Worm (Caenorhabditis elegans) whole organism, L2 larva: Measurements from ENCODE around the gene Y32G9A.12.

Experiments used
- C34F6.9 ChIP-seq: fragments of 150-350 bp; optimal IDR thresholded peaks from 2 replicates; lab custom pipeline; 2014; ENCODE audit warnings: missing biosample characterization, missing genetic modification characterization
- F13H6.1 ChIP-seq: sonication (generic microtip); optimal IDR thresholded peaks from 2 replicates; lab custom pipeline; 2016; ENCODE audit warnings: missing genetic modification characterization, missing compliant biosample characterization
- R02D3.7 ChIP-seq: fragments of 150-350 bp; optimal IDR thresholded peaks from 2 replicates; lab custom pipeline; 2014; ENCODE audit warnings: missing biosample characterization, missing genetic modification characterization
- Y55F3AM.14 ChIP-seq: fragments of 200-800 bp; sonication (Bioruptor generic); optimal IDR thresholded peaks from 2 replicates; lab custom pipeline; 2018; ENCODE audit warnings: mild to moderate bottlenecking, missing genetic modification characterization, missing compliant biosample characterization
- ZK546.5 ChIP-seq: sonication (generic microtip); optimal IDR thresholded peaks from 2 replicates; lab custom pipeline; 2017; ENCODE audit warnings: missing biosample characterization, missing genetic modification characterization
- alr-1 ChIP-seq: fragments of 150-350 bp; optimal IDR thresholded peaks from 2 replicates; lab custom pipeline; 2014; ENCODE audit warnings: missing biosample characterization, missing genetic modification characterization
- aly-2 ChIP-seq: fragments of 150-350 bp; optimal IDR thresholded peaks from 2 replicates; lab custom pipeline; 2014; ENCODE audit warnings: missing biosample characterization, missing genetic modification characterization
- ama-1 ChIP-seq: fragments of 150-350 bp; optimal IDR thresholded peaks from 2 replicates; lab custom pipeline; 2018; ENCODE audit warnings: inconsistent platforms
- blmp-1 ChIP-seq: sonication (generic microtip); optimal IDR thresholded peaks from 2 replicates; lab custom pipeline; 2017; ENCODE audit warnings: missing genetic modification characterization, mild to moderate bottlenecking, missing compliant biosample characterization, antibody characterized with exemption, moderate library complexity; ENCODE audit not compliant: insufficient read depth
- ceh-16 ChIP-seq: fragments of 150-350 bp; optimal IDR thresholded peaks from 2 replicates; lab custom pipeline; 2014; ENCODE audit warnings: missing biosample characterization, missing genetic modification characterization
- ceh-82 ChIP-seq: fragments of 150-350 bp; optimal IDR thresholded peaks from 2 replicates; lab custom pipeline; 2014; ENCODE audit warnings: missing biosample characterization, missing genetic modification characterization
- crh-2 ChIP-seq: sonication (generic microtip); optimal IDR thresholded peaks from 2 replicates; lab custom pipeline; 2017; ENCODE audit warnings: missing biosample characterization, missing genetic modification characterization
- dmd-4 ChIP-seq: sonication (generic microtip); optimal IDR thresholded peaks from 2 replicates; lab custom pipeline; 2017; ENCODE audit warnings: missing biosample characterization, missing genetic modification characterization
- fos-1 ChIP-seq: fragments of 150-350 bp; optimal IDR thresholded peaks from 2 replicates; lab custom pipeline; 2014; ENCODE audit warnings: missing biosample characterization, missing genetic modification characterization
- gmeb-1 ChIP-seq: fragments of 150-350 bp; optimal IDR thresholded peaks from 2 replicates; lab custom pipeline; 2014; ENCODE audit warnings: missing biosample characterization, missing genetic modification characterization
- lin-13 ChIP-seq: fragments of 150-350 bp; optimal IDR thresholded peaks from 2 replicates; lab custom pipeline; 2014; ENCODE audit warnings: missing biosample characterization, missing genetic modification reagents, missing genetic modification characterization
- lsy-2 ChIP-seq, 2 experiments: fragments of 150-350 bp in 1 of 2; sonication (generic microtip) in 1 of 2; optimal IDR thresholded peaks; 2 replicates each; lab custom pipeline; 2014 to 2017; ENCODE audit warnings: missing biosample characterization in 2 of 2, missing genetic modification characterization in 2 of 2
- mab-5 ChIP-seq: fragments of 150-350 bp; optimal IDR thresholded peaks from 2 replicates; lab custom pipeline; 2014; ENCODE audit warnings: missing biosample characterization, missing genetic modification characterization
- mbf-1 ChIP-seq: sonication (generic microtip); optimal IDR thresholded peaks from 2 replicates; lab custom pipeline; 2017; ENCODE audit warnings: missing biosample characterization, missing genetic modification characterization
- mdl-1 ChIP-seq, 2 experiments: fragments of 150-350 bp in 1 of 2; sonication (generic microtip) in 1 of 2; optimal IDR thresholded peaks; 2 replicates each; lab custom pipeline; 2017; ENCODE audit warnings: missing biosample characterization in 2 of 2, missing genetic modification characterization in 2 of 2
- nhr-10 ChIP-seq: sonication (generic microtip); optimal IDR thresholded peaks from 2 replicates; lab custom pipeline; 2017; ENCODE audit warnings: missing biosample characterization, missing genetic modification characterization
- nhr-11 ChIP-seq: fragments of 150-350 bp; optimal IDR thresholded peaks from 2 replicates; lab custom pipeline; 2014; ENCODE audit warnings: missing biosample characterization, missing genetic modification characterization
- nhr-129 ChIP-seq: fragments of 150-350 bp; optimal IDR thresholded peaks from 2 replicates; lab custom pipeline; 2014; ENCODE audit warnings: missing biosample characterization, missing genetic modification characterization
- nhr-21 ChIP-seq: fragments of 150-350 bp; optimal IDR thresholded peaks from 2 replicates; lab custom pipeline; 2014; ENCODE audit warnings: missing biosample characterization, missing genetic modification characterization
- nhr-23 ChIP-seq: fragments of 150-350 bp; optimal IDR thresholded peaks from 2 replicates; lab custom pipeline; 2014; ENCODE audit warnings: missing biosample characterization, missing genetic modification reagents, missing genetic modification characterization
- nhr-237 ChIP-seq: fragments of 150-350 bp; optimal IDR thresholded peaks from 2 replicates; lab custom pipeline; 2014; ENCODE audit warnings: missing biosample characterization, missing genetic modification characterization
- nhr-77 ChIP-seq: fragments of 150-350 bp; optimal IDR thresholded peaks from 2 replicates; lab custom pipeline; 2014; ENCODE audit warnings: missing biosample characterization, missing genetic modification characterization
- peb-1 ChIP-seq: fragments of 150-350 bp; optimal IDR thresholded peaks from 2 replicates; lab custom pipeline; 2014; ENCODE audit warnings: missing biosample characterization, missing genetic modification characterization
- skn-1 ChIP-seq: sonication (generic microtip); optimal IDR thresholded peaks from 2 replicates; lab custom pipeline; 2017; ENCODE audit warnings: missing biosample characterization, missing genetic modification characterization
- sma-3 ChIP-seq: sonication (generic microtip); optimal IDR thresholded peaks from 2 replicates; lab custom pipeline; 2016; ENCODE audit warnings: missing genetic modification reagents, missing genetic modification characterization, missing compliant biosample characterization
- sma-9 ChIP-seq, 2 experiments: fragments of 150-350 bp in 1 of 2; sonication (generic microtip) in 1 of 2; optimal IDR thresholded peaks; 2 replicates each; lab custom pipeline; 2014 to 2016; ENCODE audit warnings: missing genetic modification characterization in 2 of 2, mild to moderate bottlenecking in 1 of 2, missing biosample characterization in 1 of 2, missing compliant biosample characterization in 1 of 2, missing genetic modification reagents in 1 of 2, moderate library complexity in 1 of 2
- snpc-4 ChIP-seq: fragments of 150-350 bp; optimal IDR thresholded peaks from 2 replicates; lab custom pipeline; 2014; ENCODE audit warnings: missing biosample characterization, missing genetic modification characterization
- unc-39 ChIP-seq: fragments of 150-350 bp; optimal IDR thresholded peaks from 2 replicates; lab custom pipeline; 2014; ENCODE audit warnings: missing biosample characterization, missing genetic modification characterization
- unc-55 ChIP-seq: fragments of 150-350 bp; sonication (generic microtip); optimal IDR thresholded peaks from 3 replicates; lab custom pipeline; 2014; ENCODE audit warnings: missing biosample characterization, missing genetic modification reagents, missing genetic modification characterization
- zag-1 ChIP-seq: fragments of 150-350 bp; optimal IDR thresholded peaks from 2 replicates; lab custom pipeline; 2014; ENCODE audit warnings: missing biosample characterization, missing genetic modification characterization
- ztf-1 ChIP-seq: fragments of 200-800 bp; sonication (Bioruptor generic); conservative IDR thresholded peaks from 2 replicates; pipeline ENCODE4 v1.3.6; 2022; ENCODE audit warnings: missing genetic modification characterization, missing compliant biosample characterization
- ztf-11 ChIP-seq: sonication (generic microtip); optimal IDR thresholded peaks from 2 replicates; lab custom pipeline; 2017; ENCODE audit warnings: missing biosample characterization, missing genetic modification characterization
- ztf-4 ChIP-seq: fragments of 150-350 bp; optimal IDR thresholded peaks from 2 replicates; lab custom pipeline; 2014; ENCODE audit warnings: missing biosample characterization, missing genetic modification characterization

The Y32G9A.12 gene

ce11 chrV:1927015-1927414 lies 7.0 kb upstream of the Y32G9A.12 start, which contains the start of gene T06A1.5:
Gene T06A1.5 (plus strand): TSS chrV:1927223.
- TF ChIP-seq blmp-1 (tag; lab: Kevin White, UChicago) (no peak), fos-1 (tag; lab: Kevin White, UChicago) (peak; percentile 84), sma-9 (GFP tag; optimal IDR thresholded peaks at IDR 0.05; lab: Kevin White, UChicago) (peak; percentile 45), sma-9 (tag; optimal IDR thresholded peaks at IDR 0.05; lab: Kevin White, UChicago) (no peak)
- TF ChIP-seq, all 48 proteins: peak for 2

DNA sequence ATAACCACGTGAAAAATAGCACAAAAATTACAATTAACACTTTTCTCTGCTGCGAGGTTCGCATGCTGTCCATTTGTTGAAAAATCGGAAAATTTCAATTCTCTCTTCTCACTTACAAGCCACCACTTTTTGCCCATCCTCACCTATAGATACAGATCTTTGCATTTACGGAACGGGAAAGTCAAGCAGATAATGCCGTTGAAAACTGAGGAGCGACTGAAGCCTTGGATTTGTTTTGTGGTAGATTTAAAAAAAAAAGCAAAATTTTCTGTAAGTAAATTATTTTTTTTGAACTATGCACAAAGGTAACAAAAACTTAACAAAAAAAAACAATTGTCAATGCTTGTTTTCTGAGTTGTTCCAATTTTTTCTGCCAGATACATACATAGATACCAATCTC lies 5.5 kb upstream of the Y32G9A.12 start, which contains the start of gene T06A1.1:
TSS of gene T06A1.1 (minus strand) at position 101 of the 400 bp plus-strand sequence.
- TF ChIP-seq peb-1 (tag; lab: Kevin White, UChicago) = no peak
- TF ChIP-seq unc-39 (tag; lab: Kevin White, UChicago) = no peak
- TF ChIP-seq ama-1 (lab: Kevin White, UChicago) = no peak
- no peak for TF ChIP-seq sma-9 (GFP tag; optimal IDR thresholded peaks at IDR 0.05; lab: Kevin White, UChicago)
- TF ChIP-seq sma-9 (tag; optimal IDR thresholded peaks at IDR 0.05; lab: Kevin White, UChicago) = no peak
- no peak for TF ChIP-seq zag-1 (tag; lab: Kevin White, UChicago)
- no peak for TF ChIP-seq F13H6.1 (tag; lab: Kevin White, UChicago)
- no peak for TF ChIP-seq dmd-4
- no peak for TF ChIP-seq nhr-23 (tag; lab: Kevin White, UChicago)
- no peak for TF ChIP-seq unc-55 (GFP tag; lab: Kevin White, UChicago)
- no peak for TF ChIP-seq mdl-1 (tag; optimal IDR thresholded peaks at IDR 0.05; lab: Kevin White, UChicago)
- TF ChIP-seq nhr-21 (tag; lab: Kevin White, UChicago) = no peak
- no peak for TF ChIP-seq ZK546.5 (tag; lab: Kevin White, UChicago)
- TF ChIP-seq alr-1 (tag; lab: Kevin White, UChicago) = no peak
- no peak for TF ChIP-seq nhr-11
- TF ChIP-seq nhr-10 (tag; lab: Kevin White, UChicago) = no peak
- TF ChIP-seq ceh-82 (tag; lab: Kevin White, UChicago) = no peak
- TF ChIP-seq R02D3.7 = no peak
- no peak for TF ChIP-seq ztf-11 (tag; lab: Kevin White, UChicago)
- no peak for TF ChIP-seq mab-5 (tag; lab: Kevin White, UChicago)
- TF ChIP-seq, all 48 proteins: peak for 0

- no peak for TF ChIP-seq nhr-10 (tag; lab: Kevin White, UChicago)
- TF ChIP-seq snpc-4 (tag; lab: Kevin White, UChicago) = no peak
- no peak for TF ChIP-seq alr-1 (tag; lab: Kevin White, UChicago)
- TF ChIP-seq nhr-237 (tag; lab: Kevin White, UChicago) = no peak
- TF ChIP-seq ceh-16 (tag; lab: Kevin White, UChicago) = no peak
- no peak for TF ChIP-seq lsy-2 (tag; optimal IDR thresholded peaks at IDR 0.05; lab: Kevin White, UChicago)
- no peak for TF ChIP-seq Y55F3AM.14
- no peak for TF ChIP-seq ama-1 (lab: Kevin White, UChicago)
- no peak for TF ChIP-seq skn-1 (tag; lab: Kevin White, UChicago)
- no peak for TF ChIP-seq nhr-23 (tag; lab: Kevin White, UChicago)
- TF ChIP-seq mab-5 (tag; lab: Kevin White, UChicago) = no peak
- no peak for TF ChIP-seq F13H6.1 (tag; lab: Kevin White, UChicago)
- TF ChIP-seq gmeb-1 (tag; lab: Kevin White, UChicago) = no peak
- TF ChIP-seq sma-3 (GFP tag; lab: Kevin White, UChicago) = no peak
- no peak for TF ChIP-seq crh-2 (tag; lab: Kevin White, UChicago)
- TF ChIP-seq ztf-4 (tag; lab: Kevin White, UChicago) = no peak
- TF ChIP-seq sma-9 (GFP tag; optimal IDR thresholded peaks at IDR 0.05; lab: Kevin White, UChicago) = no peak
- TF ChIP-seq sma-9 (tag; optimal IDR thresholded peaks at IDR 0.05; lab: Kevin White, UChicago) = no peak
- TF ChIP-seq fos-1 (tag; lab: Kevin White, UChicago) = no peak
- TF ChIP-seq, all 48 proteins: peak for 0
Measured at ce11 chrV:1921321-1921720, 1.3 kb upstream of the Y32G9A.12 start, which contains the start of gene gst-37. Gene gst-37 (plus strand): TSS chrV:1921621.

ce11 chrV:1918030-1918559 lies 1.9 kb downstream of the Y32G9A.12 start, which contains the start of gene Y32G9A.2:
Gene Y32G9A.2 (plus strand): TSS chrV:1918509.
- TF ChIP-seq ztf-1 (GFP tag; lab: Robert Waterston, UW) = no peak
- no peak for TF ChIP-seq nhr-77 (tag; lab: Kevin White, UChicago)
- TF ChIP-seq ama-1 (lab: Kevin White, UChicago) = no peak
- peak; percentile 62 for TF ChIP-seq unc-55 (GFP tag; lab: Kevin White, UChicago)
- TF ChIP-seq gmeb-1 (tag; lab: Kevin White, UChicago) = peak; percentile 41
- peak; percentile 67 for TF ChIP-seq C34F6.9 (tag; lab: Kevin White, UChicago)
- TF ChIP-seq lsy-2 (tag; optimal IDR thresholded peaks at IDR 0.05; lab: Kevin White, UChicago) = no peak
- no peak for TF ChIP-seq aly-2
- TF ChIP-seq sma-3 (GFP tag; lab: Kevin White, UChicago) = no peak
- peak; percentile 50 for TF ChIP-seq nhr-129 (tag; lab: Kevin White, UChicago)
- no peak for TF ChIP-seq mbf-1 (tag; lab: Kevin White, UChicago)
- peak; percentile 34 for TF ChIP-seq lin-13 (GFP tag; lab: Kevin White, UChicago)
